Worm (Caenorhabditis elegans) whole organism, L2 larva: ENCODE measurements around the gene C17E7.9.

ENCODE experiments used
- F13H6.1 ChIP-seq: sonication (generic microtip); optimal IDR thresholded peaks from 2 replicates; lab custom pipeline; 2016; ENCODE audit warnings: missing genetic modification characterization, missing compliant biosample characterization
- R02D3.7 ChIP-seq: fragments of 150-350 bp; optimal IDR thresholded peaks from 2 replicates; lab custom pipeline; 2014; ENCODE audit warnings: missing biosample characterization, missing genetic modification characterization
- Y55F3AM.14 ChIP-seq: fragments of 200-800 bp; sonication (Bioruptor generic); optimal IDR thresholded peaks from 2 replicates; lab custom pipeline; 2018; ENCODE audit warnings: mild to moderate bottlenecking, missing genetic modification characterization, missing compliant biosample characterization
- ZK546.5 ChIP-seq: sonication (generic microtip); optimal IDR thresholded peaks from 2 replicates; lab custom pipeline; 2017; ENCODE audit warnings: missing biosample characterization, missing genetic modification characterization
- alr-1 ChIP-seq: fragments of 150-350 bp; optimal IDR thresholded peaks from 2 replicates; lab custom pipeline; 2014; ENCODE audit warnings: missing biosample characterization, missing genetic modification characterization
- aly-2 ChIP-seq: fragments of 150-350 bp; optimal IDR thresholded peaks from 2 replicates; lab custom pipeline; 2014; ENCODE audit warnings: missing biosample characterization, missing genetic modification characterization
- ama-1 ChIP-seq: fragments of 150-350 bp; optimal IDR thresholded peaks from 2 replicates; lab custom pipeline; 2018; ENCODE audit warnings: inconsistent platforms
- blmp-1 ChIP-seq: sonication (generic microtip); optimal IDR thresholded peaks from 2 replicates; lab custom pipeline; 2017; ENCODE audit warnings: missing genetic modification characterization, mild to moderate bottlenecking, missing compliant biosample characterization, antibody characterized with exemption, moderate library complexity; ENCODE audit not compliant: insufficient read depth
- ceh-82 ChIP-seq: fragments of 150-350 bp; optimal IDR thresholded peaks from 2 replicates; lab custom pipeline; 2014; ENCODE audit warnings: missing biosample characterization, missing genetic modification characterization
- dmd-4 ChIP-seq: sonication (generic microtip); optimal IDR thresholded peaks from 2 replicates; lab custom pipeline; 2017; ENCODE audit warnings: missing biosample characterization, missing genetic modification characterization
- egl-27 ChIP-seq: sonication (generic microtip); optimal IDR thresholded peaks from 3 replicates; lab custom pipeline; 2017; ENCODE audit warnings: missing biosample characterization, missing genetic modification reagents, missing genetic modification characterization
- elt-1 ChIP-seq: fragments of 150-350 bp; optimal IDR thresholded peaks from 2 replicates; lab custom pipeline; 2014; ENCODE audit warnings: missing biosample characterization, missing genetic modification characterization
- elt-3 ChIP-seq: sonication (generic microtip); optimal IDR thresholded peaks from 2 replicates; lab custom pipeline; 2017; ENCODE audit warnings: missing biosample characterization, missing genetic modification characterization
- fos-1 ChIP-seq: fragments of 150-350 bp; optimal IDR thresholded peaks from 2 replicates; lab custom pipeline; 2014; ENCODE audit warnings: missing biosample characterization, missing genetic modification characterization
- gmeb-1 ChIP-seq: fragments of 150-350 bp; optimal IDR thresholded peaks from 2 replicates; lab custom pipeline; 2014; ENCODE audit warnings: missing biosample characterization, missing genetic modification characterization
- lin-11 ChIP-seq: fragments of 150-350 bp; sonication (generic microtip); optimal IDR thresholded peaks from 2 replicates; lab custom pipeline; 2014; ENCODE audit warnings: missing biosample characterization, missing genetic modification characterization, inconsistent platforms, mixed read lengths
- lin-13 ChIP-seq: fragments of 150-350 bp; optimal IDR thresholded peaks from 2 replicates; lab custom pipeline; 2014; ENCODE audit warnings: missing biosample characterization, missing genetic modification reagents, missing genetic modification characterization
- lin-39 ChIP-seq: fragments of 150-350 bp; optimal IDR thresholded peaks from 2 replicates; lab custom pipeline; 2014; ENCODE audit warnings: missing biosample characterization, missing genetic modification reagents, missing genetic modification characterization
- lsy-2 ChIP-seq, 2 experiments: fragments of 150-350 bp in 1 of 2; sonication (generic microtip) in 1 of 2; optimal IDR thresholded peaks; 2 replicates each; lab custom pipeline; 2014 to 2017; ENCODE audit warnings: missing biosample characterization in 2 of 2, missing genetic modification characterization in 2 of 2
- mab-5 ChIP-seq: fragments of 150-350 bp; optimal IDR thresholded peaks from 2 replicates; lab custom pipeline; 2014; ENCODE audit warnings: missing biosample characterization, missing genetic modification characterization
- mbf-1 ChIP-seq: sonication (generic microtip); optimal IDR thresholded peaks from 2 replicates; lab custom pipeline; 2017; ENCODE audit warnings: missing biosample characterization, missing genetic modification characterization
- mdl-1 ChIP-seq, 2 experiments: fragments of 150-350 bp in 1 of 2; sonication (generic microtip) in 1 of 2; optimal IDR thresholded peaks; 2 replicates each; lab custom pipeline; 2017; ENCODE audit warnings: missing biosample characterization in 2 of 2, missing genetic modification characterization in 2 of 2
- nhr-10 ChIP-seq: sonication (generic microtip); optimal IDR thresholded peaks from 2 replicates; lab custom pipeline; 2017; ENCODE audit warnings: missing biosample characterization, missing genetic modification characterization
- nhr-11 ChIP-seq: fragments of 150-350 bp; optimal IDR thresholded peaks from 2 replicates; lab custom pipeline; 2014; ENCODE audit warnings: missing biosample characterization, missing genetic modification characterization
- nhr-12 ChIP-seq: fragments of 150-350 bp; optimal IDR thresholded peaks from 2 replicates; lab custom pipeline; 2014; ENCODE audit warnings: missing biosample characterization, missing genetic modification characterization
- nhr-21 ChIP-seq: fragments of 150-350 bp; optimal IDR thresholded peaks from 2 replicates; lab custom pipeline; 2014; ENCODE audit warnings: missing biosample characterization, missing genetic modification characterization
- nhr-23 ChIP-seq: fragments of 150-350 bp; optimal IDR thresholded peaks from 2 replicates; lab custom pipeline; 2014; ENCODE audit warnings: missing biosample characterization, missing genetic modification reagents, missing genetic modification characterization
- nhr-237 ChIP-seq: fragments of 150-350 bp; optimal IDR thresholded peaks from 2 replicates; lab custom pipeline; 2014; ENCODE audit warnings: missing biosample characterization, missing genetic modification characterization
- nhr-25 ChIP-seq: fragments of 150-350 bp; sonication (generic microtip); optimal IDR thresholded peaks from 3 replicates; lab custom pipeline; 2014; ENCODE audit warnings: missing biosample characterization, missing genetic modification characterization
- nhr-6 ChIP-seq: fragments of 150-350 bp; optimal IDR thresholded peaks from 2 replicates; lab custom pipeline; 2014; ENCODE audit warnings: missing biosample characterization, missing genetic modification characterization
- nhr-77 ChIP-seq: fragments of 150-350 bp; optimal IDR thresholded peaks from 2 replicates; lab custom pipeline; 2014; ENCODE audit warnings: missing biosample characterization, missing genetic modification characterization
- peb-1 ChIP-seq: fragments of 150-350 bp; optimal IDR thresholded peaks from 2 replicates; lab custom pipeline; 2014; ENCODE audit warnings: missing biosample characterization, missing genetic modification characterization
- sem-4 ChIP-seq: fragments of 150-350 bp; optimal IDR thresholded peaks from 2 replicates; lab custom pipeline; 2014; ENCODE audit warnings: missing biosample characterization, missing genetic modification reagents, missing genetic modification characterization
- sma-3 ChIP-seq: sonication (generic microtip); optimal IDR thresholded peaks from 2 replicates; lab custom pipeline; 2016; ENCODE audit warnings: missing genetic modification reagents, missing genetic modification characterization, missing compliant biosample characterization
- sma-9 ChIP-seq, 2 experiments: fragments of 150-350 bp in 1 of 2; sonication (generic microtip) in 1 of 2; optimal IDR thresholded peaks; 2 replicates each; lab custom pipeline; 2014 to 2016; ENCODE audit warnings: missing genetic modification characterization in 2 of 2, mild to moderate bottlenecking in 1 of 2, missing biosample characterization in 1 of 2, missing compliant biosample characterization in 1 of 2, missing genetic modification reagents in 1 of 2, moderate library complexity in 1 of 2
- unc-39 ChIP-seq: fragments of 150-350 bp; optimal IDR thresholded peaks from 2 replicates; lab custom pipeline; 2014; ENCODE audit warnings: missing biosample characterization, missing genetic modification characterization
- unc-55 ChIP-seq: fragments of 150-350 bp; sonication (generic microtip); optimal IDR thresholded peaks from 3 replicates; lab custom pipeline; 2014; ENCODE audit warnings: missing biosample characterization, missing genetic modification reagents, missing genetic modification characterization
- unc-62 ChIP-seq: fragments of 150-350 bp; optimal IDR thresholded peaks from 2 replicates; lab custom pipeline; 2014; ENCODE audit warnings: missing biosample characterization, missing genetic modification reagents, missing genetic modification characterization
- zag-1 ChIP-seq: fragments of 150-350 bp; optimal IDR thresholded peaks from 2 replicates; lab custom pipeline; 2014; ENCODE audit warnings: missing biosample characterization, missing genetic modification characterization
- ztf-1 ChIP-seq: fragments of 200-800 bp; sonication (Bioruptor generic); conservative IDR thresholded peaks from 2 replicates; pipeline ENCODE4 v1.3.6; 2022; ENCODE audit warnings: missing genetic modification characterization, missing compliant biosample characterization
- ztf-11 ChIP-seq: sonication (generic microtip); optimal IDR thresholded peaks from 2 replicates; lab custom pipeline; 2017; ENCODE audit warnings: missing biosample characterization, missing genetic modification characterization

Gene C17E7.9

ce11 chrV:3919289-3919688 lies 28.6 kb upstream of the C17E7.9 start, which contains the start of gene srx-66:
TSS of gene srx-66 (plus strand) at chrV:3919589.
- TF ChIP-seq fos-1 (tag; lab: Kevin White, UChicago): no peak
- no peak for TF ChIP-seq F13H6.1 (tag; lab: Kevin White, UChicago)
- no peak for TF ChIP-seq R02D3.7 (tag; lab: Kevin White, UChicago)
- TF ChIP-seq nhr-23 (tag; lab: Kevin White, UChicago): no peak
- TF ChIP-seq unc-39 (tag; lab: Kevin White, UChicago): no peak
- no peak for TF ChIP-seq ama-1 (lab: Kevin White, UChicago)
- TF ChIP-seq peb-1 (tag; lab: Kevin White, UChicago): no peak
- TF ChIP-seq gmeb-1: no peak
- TF ChIP-seq lin-39 (tag; lab: Kevin White, UChicago): no peak
- no peak for TF ChIP-seq dmd-4 (tag; lab: Kevin White, UChicago)
- TF ChIP-seq mab-5 (tag; lab: Kevin White, UChicago): no peak
- TF ChIP-seq nhr-6: no peak
- no peak for TF ChIP-seq egl-27 (tag; lab: Kevin White, UChicago)
- no peak for TF ChIP-seq aly-2 (tag; lab: Kevin White, UChicago)
- no peak for TF ChIP-seq blmp-1 (tag; lab: Kevin White, UChicago)

ce11 chrV:3916480-3916879 lies 25.8 kb upstream of the C17E7.9 start, which contains the start of gene srx-67:
TSS of gene srx-67 (plus strand) at chrV:3916780.
- TF ChIP-seq unc-62 (no peak), ztf-11 (tag; lab: Kevin White, UChicago) (no peak), elt-3 (tag; lab: Kevin White, UChicago) (no peak), nhr-21 (tag; lab: Kevin White, UChicago) (no peak), nhr-6 (no peak), Y55F3AM.14 (GFP tag; lab: Kevin White, UChicago) (no peak), ama-1 (lab: Kevin White, UChicago) (no peak), blmp-1 (tag; lab: Kevin White, UChicago) (no peak), nhr-12 (tag; lab: Kevin White, UChicago) (no peak), nhr-10 (no peak), mdl-1 (tag; optimal IDR thresholded peaks at IDR 0.05; lab: Kevin White, UChicago) (no peak), mbf-1 (tag; lab: Kevin White, UChicago) (no peak)

ce11 chrV:3913131-3913530 lies 22.5 kb upstream of the C17E7.9 start:
- TF ChIP-seq F13H6.1 (tag; lab: Kevin White, UChicago) (no peak), nhr-237 (tag; lab: Kevin White, UChicago) (no peak), nhr-11 (tag; lab: Kevin White, UChicago) (no peak), nhr-77 (tag; lab: Kevin White, UChicago) (no peak), sem-4 (tag; lab: Kevin White, UChicago) (no peak), nhr-25 (tag; lab: Kevin White, UChicago) (no peak), alr-1 (no peak), lsy-2 (tag; optimal IDR thresholded peaks at IDR 0.05; lab: Kevin White, UChicago) (no peak), gmeb-1 (no peak), Y55F3AM.14 (GFP tag; lab: Kevin White, UChicago) (no peak), peb-1 (tag; lab: Kevin White, UChicago) (no peak), ama-1 (lab: Kevin White, UChicago) (no peak), elt-1 (tag; lab: Kevin White, UChicago) (no peak), blmp-1 (tag; lab: Kevin White, UChicago) (no peak), sma-3 (GFP tag; lab: Kevin White, UChicago) (no peak), lin-39 (tag; lab: Kevin White, UChicago) (no peak), ZK546.5 (no peak), zag-1 (tag; lab: Kevin White, UChicago) (no peak), sma-9 (GFP tag; optimal IDR thresholded peaks at IDR 0.05; lab: Kevin White, UChicago) (no peak), sma-9 (tag; optimal IDR thresholded peaks at IDR 0.05; lab: Kevin White, UChicago) (no peak), unc-55 (GFP tag; lab: Kevin White, UChicago) (no peak)

DNA sequence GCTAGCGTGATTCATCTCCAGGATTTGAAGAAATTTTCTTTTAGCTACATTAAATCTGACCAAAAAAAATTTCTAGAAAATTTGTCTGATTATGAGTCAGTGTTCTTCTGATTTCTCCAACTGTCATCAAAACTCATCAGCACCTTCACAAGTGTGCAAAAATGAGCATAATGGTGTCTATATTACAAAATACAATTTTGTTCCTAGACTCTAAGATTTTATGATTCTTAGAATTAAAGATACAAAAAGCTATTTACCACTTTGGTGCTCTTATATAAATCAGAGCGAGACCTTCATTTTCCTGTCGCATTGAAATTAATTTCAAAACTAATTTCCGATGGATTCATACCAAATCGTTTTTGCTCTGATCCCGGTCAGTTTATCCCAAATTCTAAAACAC lies 21.8 kb upstream of the C17E7.9 start, which contains the start of gene srx-68:
srx-68 (plus strand) TSS at position 301 of the 400 bp plus-strand sequence.
- TF ChIP-seq dmd-4 (tag; lab: Kevin White, UChicago): no peak
- no peak for TF ChIP-seq unc-55 (GFP tag; lab: Kevin White, UChicago)
- TF ChIP-seq nhr-12 (tag; lab: Kevin White, UChicago): no peak
- no peak for TF ChIP-seq alr-1
- TF ChIP-seq ztf-1 (GFP tag; lab: Robert Waterston, UW): no peak
- TF ChIP-seq egl-27 (tag; lab: Kevin White, UChicago): no peak
- no peak for TF ChIP-seq Y55F3AM.14 (GFP tag; lab: Kevin White, UChicago)
- no peak for TF ChIP-seq ceh-82 (tag; lab: Kevin White, UChicago)
- no peak for TF ChIP-seq lin-11 (tag; lab: Kevin White, UChicago)
- TF ChIP-seq ama-1 (lab: Kevin White, UChicago): no peak
- no peak for TF ChIP-seq lin-13 (GFP tag; lab: Kevin White, UChicago)
- TF ChIP-seq, all 48 proteins: peak for 0
